Worm (Caenorhabditis elegans) whole organism, late embryonic: ENCODE measurements around the gene C53B4.3.

Experiments used
- C08G9.2 ChIP-seq: sonication (generic microtip); optimal IDR thresholded peaks from 2 replicates; lab custom pipeline; 2016; ENCODE audit warnings: mild to moderate bottlenecking, missing genetic modification characterization, moderate library complexity, missing compliant biosample characterization
- C38D4.7 ChIP-seq: fragments of 200-800 bp; sonication (Bioruptor generic); optimal IDR thresholded peaks from 2 replicates; lab custom pipeline; 2018; ENCODE audit warnings: mild to moderate bottlenecking, missing genetic modification characterization, moderate library complexity, missing compliant biosample characterization
- K02D7.2 ChIP-seq: sonication (generic microtip); optimal IDR thresholded peaks from 2 replicates; lab custom pipeline; 2017; ENCODE audit warnings: mild to moderate bottlenecking, missing genetic modification characterization, missing compliant biosample characterization
- K09A11.1 ChIP-seq: sonication (generic microtip); optimal IDR thresholded peaks from 2 replicates; lab custom pipeline; 2017; ENCODE audit warnings: antibody characterized with exemption, mild to moderate bottlenecking, missing genetic modification characterization, missing compliant biosample characterization; ENCODE audit not compliant: insufficient read depth
- T23F11.4 ChIP-seq: fragments of 200-800 bp; sonication (Bioruptor generic); optimal IDR thresholded peaks from 2 replicates; lab custom pipeline; 2018; ENCODE audit warnings: mild to moderate bottlenecking, missing genetic modification characterization, missing compliant biosample characterization
- ahr-1 ChIP-seq: sonication (generic microtip); optimal IDR thresholded peaks from 2 replicates; lab custom pipeline; 2016; ENCODE audit warnings: missing genetic modification characterization, missing compliant biosample characterization
- ama-1 ChIP-seq: fragments of 150-350 bp; optimal IDR thresholded peaks from 2 replicates; lab custom pipeline; 2014
- ceh-18 ChIP-seq: sonication (generic microtip); optimal IDR thresholded peaks from 2 replicates; lab custom pipeline; 2016; ENCODE audit warnings: missing genetic modification characterization, missing compliant biosample characterization
- ceh-2 ChIP-seq: sonication (generic microtip); optimal IDR thresholded peaks from 2 replicates; lab custom pipeline; 2016; ENCODE audit warnings: missing genotype, missing genetic modification characterization, missing compliant biosample characterization
- ceh-24 ChIP-seq: sonication (generic microtip); optimal IDR thresholded peaks from 2 replicates; lab custom pipeline; 2016; ENCODE audit warnings: mild to moderate bottlenecking, missing genetic modification characterization, missing compliant biosample characterization
- ceh-30 ChIP-seq: fragments of 150-350 bp; optimal IDR thresholded peaks from 2 replicates; lab custom pipeline; 2014; ENCODE audit warnings: missing biosample characterization, missing genetic modification characterization
- ceh-34 ChIP-seq: sonication (generic microtip); optimal IDR thresholded peaks from 2 replicates; lab custom pipeline; 2016; ENCODE audit warnings: mild to moderate bottlenecking, missing genetic modification characterization, missing compliant biosample characterization
- ceh-45 ChIP-seq: fragments of 200-800 bp; sonication (Bioruptor generic); IDR thresholded peaks from 2 replicates; pipeline ENCODE4 v1.3.6; 2022; ENCODE audit warnings: missing genetic modification reagents, missing genetic modification characterization, missing compliant biosample characterization
- ceh-48 ChIP-seq: sonication (generic microtip); optimal IDR thresholded peaks from 2 replicates; lab custom pipeline; 2016; ENCODE audit warnings: missing genetic modification characterization, inconsistent platforms, missing compliant biosample characterization
- ceh-6 ChIP-seq: fragments of 200-800 bp; sonication (Bioruptor generic); optimal IDR thresholded peaks from 2 replicates; lab custom pipeline; 2018; ENCODE audit warnings: mild to moderate bottlenecking, missing genetic modification characterization, missing compliant biosample characterization
- che-1 ChIP-seq: sonication (generic microtip); optimal IDR thresholded peaks from 2 replicates; lab custom pipeline; 2016; ENCODE audit warnings: mild to moderate bottlenecking, missing genetic modification characterization, missing compliant biosample characterization
- dmd-4 ChIP-seq: sonication (generic microtip); optimal IDR thresholded peaks from 2 replicates; lab custom pipeline; 2016; ENCODE audit warnings: borderline replicate concordance, missing genetic modification characterization, missing compliant biosample characterization
- fax-1 ChIP-seq: sonication (generic microtip); optimal IDR thresholded peaks from 2 replicates; lab custom pipeline; 2016; ENCODE audit warnings: missing genotype, missing genetic modification characterization, missing compliant biosample characterization
- fkh-10 ChIP-seq: fragments of 150-350 bp; optimal IDR thresholded peaks from 2 replicates; lab custom pipeline; 2014; ENCODE audit warnings: missing biosample characterization, missing genetic modification reagents, missing genetic modification characterization
- fkh-6 ChIP-seq: sonication (generic microtip); optimal IDR thresholded peaks from 2 replicates; lab custom pipeline; 2016; ENCODE audit warnings: missing genetic modification characterization, missing compliant biosample characterization
- hlh-13 ChIP-seq: fragments of 200-800 bp; sonication (Bioruptor generic); optimal IDR thresholded peaks from 2 replicates; lab custom pipeline; 2018; ENCODE audit warnings: mild to moderate bottlenecking, missing genetic modification characterization, missing compliant biosample characterization
- hlh-15 ChIP-seq: sonication (generic microtip); optimal IDR thresholded peaks from 2 replicates; lab custom pipeline; 2016; ENCODE audit warnings: missing genetic modification characterization, missing compliant biosample characterization
- hlh-30 ChIP-seq: sonication (generic microtip); optimal IDR thresholded peaks from 2 replicates; lab custom pipeline; 2017; ENCODE audit warnings: antibody characterized with exemption, missing genetic modification characterization, missing compliant biosample characterization; ENCODE audit not compliant: insufficient read depth
- hlh-8 ChIP-seq: sonication (generic microtip); optimal IDR thresholded peaks from 2 replicates; lab custom pipeline; 2016; ENCODE audit warnings: missing genotype, missing genetic modification characterization, missing compliant biosample characterization
- lim-6 ChIP-seq: sonication (generic microtip); optimal IDR thresholded peaks from 2 replicates; lab custom pipeline; 2016; ENCODE audit warnings: missing genetic modification characterization, missing compliant biosample characterization
- madf-2 ChIP-seq: sonication (generic microtip); optimal IDR thresholded peaks from 2 replicates; lab custom pipeline; 2017; ENCODE audit warnings: missing genetic modification characterization, missing compliant biosample characterization
- nfya-1 ChIP-seq: sonication (generic microtip); optimal IDR thresholded peaks from 2 replicates; lab custom pipeline; 2017; ENCODE audit warnings: missing genetic modification characterization, mild to moderate bottlenecking, missing compliant biosample characterization, antibody characterized with exemption, moderate library complexity
- nhr-11 ChIP-seq: fragments of 150-350 bp; optimal IDR thresholded peaks from 2 replicates; lab custom pipeline; 2014; ENCODE audit warnings: missing biosample characterization, missing genetic modification characterization
- nhr-232 ChIP-seq: sonication (generic microtip); optimal IDR thresholded peaks from 2 replicates; lab custom pipeline; 2016; ENCODE audit warnings: missing genetic modification characterization, missing compliant biosample characterization
- npax-4 ChIP-seq: sonication (generic microtip); optimal IDR thresholded peaks from 2 replicates; lab custom pipeline; 2016; ENCODE audit warnings: missing genetic modification characterization, missing compliant biosample characterization
- odd-2 ChIP-seq: sonication (generic microtip); optimal IDR thresholded peaks from 2 replicates; lab custom pipeline; 2017; ENCODE audit warnings: antibody characterized with exemption, mild to moderate bottlenecking, missing genetic modification characterization, missing compliant biosample characterization
- pax-1 ChIP-seq: fragments of 150-350 bp; optimal IDR thresholded peaks from 2 replicates; lab custom pipeline; 2014; ENCODE audit warnings: missing biosample characterization, missing genetic modification characterization
- pha-4 ChIP-seq: fragments of 150-350 bp; optimal IDR thresholded peaks from 2 replicates; lab custom pipeline; 2018; ENCODE audit warnings: missing biosample characterization, missing genetic modification reagents, missing genetic modification characterization
- pqm-1 ChIP-seq: sonication (generic microtip); optimal IDR thresholded peaks from 2 replicates; lab custom pipeline; 2016; ENCODE audit warnings: missing genetic modification characterization, missing compliant biosample characterization
- pros-1 ChIP-seq: fragments of 150-350 bp; optimal IDR thresholded peaks from 2 replicates; lab custom pipeline; 2014; ENCODE audit warnings: missing biosample characterization, missing genetic modification reagents, missing genetic modification characterization
- ref-2 ChIP-seq: sonication (generic microtip); optimal IDR thresholded peaks from 2 replicates; lab custom pipeline; 2016; ENCODE audit warnings: missing genetic modification characterization, missing compliant biosample characterization
- rnt-1 ChIP-seq: sonication (generic microtip); optimal IDR thresholded peaks from 2 replicates; lab custom pipeline; 2016; ENCODE audit warnings: missing genetic modification characterization, missing compliant biosample characterization
- sox-4 ChIP-seq: sonication (generic microtip); optimal IDR thresholded peaks from 2 replicates; lab custom pipeline; 2017; ENCODE audit warnings: mild to moderate bottlenecking, missing genetic modification characterization, inconsistent platforms, missing compliant biosample characterization
- tbx-2 ChIP-seq: sonication (generic microtip); optimal IDR thresholded peaks from 2 replicates; lab custom pipeline; 2016; ENCODE audit warnings: missing genetic modification characterization, missing compliant biosample characterization
- ttx-3 ChIP-seq: sonication (generic microtip); optimal IDR thresholded peaks from 2 replicates; lab custom pipeline; 2016; ENCODE audit warnings: missing genetic modification reagents, missing genetic modification characterization, missing compliant biosample characterization
- unc-42 ChIP-seq: sonication (generic microtip); optimal IDR thresholded peaks from 2 replicates; lab custom pipeline; 2016; ENCODE audit warnings: missing genotype, missing genetic modification characterization, missing compliant biosample characterization
- unc-55 ChIP-seq: sonication (generic microtip); optimal IDR thresholded peaks from 2 replicates; lab custom pipeline; 2017; ENCODE audit warnings: missing biosample characterization, missing genetic modification reagents, missing genetic modification characterization
- unc-86 ChIP-seq: sonication (generic microtip); optimal IDR thresholded peaks from 2 replicates; lab custom pipeline; 2016; ENCODE audit warnings: missing genetic modification characterization, missing compliant biosample characterization
- zip-5 ChIP-seq: sonication (generic microtip); optimal IDR thresholded peaks from 2 replicates; lab custom pipeline; 2016; ENCODE audit warnings: missing genetic modification characterization, missing compliant biosample characterization
- ztf-16 ChIP-seq: sonication (generic microtip); optimal IDR thresholded peaks from 2 replicates; lab custom pipeline; 2017; ENCODE audit warnings: missing genetic modification characterization, missing compliant biosample characterization

C53B4.3 gene

ce11 chrIV:8949078-8950039 is 24.2 kb downstream of the C53B4.3 start:
- no peak for TF ChIP-seq che-1
- TF ChIP-seq hlh-30 = peak; percentile 65

ce11 chrIV:8947146-8947545 is 26.4 kb downstream of the C53B4.3 start:
- TF ChIP-seq npax-4 (tag; lab: Kevin White, UChicago) (no peak), ceh-18 (tag; lab: Kevin White, UChicago) (peak; percentile 56), hlh-30 (peak; percentile 74), unc-55 (GFP tag; lab: Kevin White, UChicago) (peak; percentile 88), K09A11.1 (no peak), tbx-2 (tag; lab: Kevin White, UChicago) (no peak), zip-5 (tag; lab: Kevin White, UChicago) (no peak), rnt-1 (tag; lab: Kevin White, UChicago) (peak; percentile 2), hlh-15 (tag; lab: Kevin White, UChicago) (no peak), ceh-30 (tag; lab: Kevin White, UChicago) (no peak), lim-6 (tag; lab: Kevin White, UChicago) (no peak), sox-4 (no peak), nhr-232 (tag; lab: Kevin White, UChicago) (no peak), ahr-1 (tag; lab: Kevin White, UChicago) (no peak), ceh-2 (no peak), pqm-1 (no peak)
- TF ChIP-seq, all 69 proteins: peak for 4

DNA sequence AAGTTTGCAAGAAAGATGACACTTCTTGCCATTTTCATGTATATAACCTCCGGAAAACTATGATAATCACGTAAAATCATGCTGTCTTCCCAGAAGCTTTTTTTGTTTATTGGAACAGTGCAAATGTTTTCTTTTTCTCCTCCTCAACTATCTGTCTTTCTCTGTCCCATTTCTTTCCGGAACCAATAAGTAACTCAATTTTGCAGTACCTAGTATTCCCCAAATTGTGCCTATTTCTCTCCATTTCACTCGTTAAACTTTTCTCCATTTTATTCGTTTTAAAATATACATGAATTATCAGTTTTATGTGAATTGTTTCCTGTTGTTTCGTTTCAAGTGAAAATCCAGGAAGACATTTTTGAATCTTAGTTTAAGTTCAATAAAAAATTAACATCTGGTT is 30.1 kb downstream of the C53B4.3 start:
- no peak for TF ChIP-seq ceh-6
- TF ChIP-seq unc-42 = peak; percentile 48
- TF ChIP-seq ceh-24 (tag; lab: Kevin White, UChicago) = no peak

DNA sequence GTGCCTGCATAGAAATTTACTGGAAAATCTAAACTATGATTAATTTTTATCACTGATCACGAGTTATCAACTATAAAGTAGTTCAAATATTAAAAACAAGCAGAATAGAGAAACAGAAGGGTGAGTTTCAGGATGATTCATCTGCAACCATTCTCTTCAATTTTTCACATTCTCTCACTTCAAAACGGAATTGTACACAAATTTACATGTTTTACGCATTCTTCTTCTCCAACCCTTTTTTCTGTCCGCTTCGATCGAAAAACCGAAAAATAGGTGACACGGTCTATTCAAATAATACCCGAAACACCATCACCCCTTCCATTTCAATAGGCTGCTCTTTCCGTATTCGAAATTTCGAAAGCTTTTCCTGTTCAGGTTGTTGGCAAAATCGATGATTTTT is 39.9 kb downstream of the C53B4.3 start, which contains the start of gene D1046.4:
TSS of gene D1046.4 (plus strand) at position 301 of the 400 bp plus-strand sequence.
- TF ChIP-seq fkh-6 (tag; lab: Kevin White, UChicago) (no peak), pax-1 (tag; lab: Kevin White, UChicago) (no peak), C38D4.7 (GFP tag; lab: Kevin White, UChicago) (no peak), unc-55 (GFP tag; lab: Kevin White, UChicago) (no peak), nhr-11 (tag; lab: Kevin White, UChicago) (no peak), ceh-45 (GFP tag; lab: Robert Waterston, UW) (no peak), lim-6 (tag; lab: Kevin White, UChicago) (no peak), hlh-13 (no peak), C08G9.2 (tag; lab: Kevin White, UChicago) (no peak), K09A11.1 (no peak), K02D7.2 (no peak), ztf-16 (no peak), ceh-2 (no peak)
- TF ChIP-seq, all 69 proteins: peak for 0

DNA sequence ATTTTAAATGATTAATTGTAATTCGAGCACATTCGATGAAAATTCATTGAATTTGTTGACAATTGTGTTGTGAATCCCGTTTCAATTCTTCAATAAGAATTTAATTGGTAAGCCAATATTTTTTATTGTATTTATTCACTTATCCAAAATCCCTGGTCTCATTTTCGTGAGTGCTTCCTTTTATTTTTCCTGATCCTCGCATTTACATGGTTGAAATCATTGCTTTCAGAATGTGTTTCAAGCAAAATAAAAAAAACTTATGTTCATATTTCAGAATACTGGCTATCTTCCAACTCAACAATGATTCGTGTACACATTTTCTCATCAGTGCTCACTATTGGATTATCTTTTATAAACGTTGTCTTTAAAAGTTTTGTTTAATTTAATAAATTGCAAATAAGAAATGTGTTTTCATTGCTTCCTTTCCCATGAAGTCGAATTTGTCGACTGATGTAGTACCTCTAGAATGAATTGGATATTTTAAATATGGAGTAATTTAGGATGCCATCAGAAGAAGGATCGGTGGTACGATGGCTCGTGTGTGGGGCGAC is 43.5 kb downstream of the C53B4.3 start, which contains the start of the genes D1046.18 and slc-25A26:
TSS of gene D1046.18 (plus strand) at position 301 of the 551 bp plus-strand sequence.
TSS of gene slc-25A26 (plus strand) at position 501 of the 551 bp plus-strand sequence.
- no peak for TF ChIP-seq ceh-34 (tag; lab: Kevin White, UChicago)
- TF ChIP-seq odd-2 (tag; lab: Kevin White, UChicago) = no peak
- TF ChIP-seq dmd-4 (tag; lab: Kevin White, UChicago) = no peak
- no peak for TF ChIP-seq hlh-8 (tag; lab: Kevin White, UChicago)
- no peak for TF ChIP-seq nfya-1 (tag; lab: Kevin White, UChicago)
- TF ChIP-seq ahr-1 (tag; lab: Kevin White, UChicago) = no peak
- no peak for TF ChIP-seq ttx-3 (tag; lab: Kevin White, UChicago)
- TF ChIP-seq fkh-10 = no peak
- no peak for TF ChIP-seq ceh-48 (tag; lab: Kevin White, UChicago)
- TF ChIP-seq ceh-30 (tag; lab: Kevin White, UChicago) = no peak
- TF ChIP-seq pros-1 (tag; lab: Kevin White, UChicago) = no peak
- TF ChIP-seq hlh-15 (tag; lab: Kevin White, UChicago) = no peak
- no peak for TF ChIP-seq ceh-2
- TF ChIP-seq madf-2 (tag; lab: Kevin White, UChicago) = no peak
- TF ChIP-seq ref-2 (tag; lab: Kevin White, UChicago) = no peak
- no peak for TF ChIP-seq unc-86 (tag; lab: Kevin White, UChicago)
- TF ChIP-seq ama-1 (lab: Kevin White, UChicago) = no peak
- no peak for TF ChIP-seq fax-1 (tag; lab: Kevin White, UChicago)
- no peak for TF ChIP-seq pha-4 (tag; lab: Kevin White, UChicago)
- TF ChIP-seq T23F11.4 (GFP tag; lab: Kevin White, UChicago) = no peak
